Fruit fly (Drosophila melanogaster): Measurements from ENCODE around the gene CG16700.

CG16700 gene

dm6 chrX:17123545-17124203 is 32.0 kb downstream of the CG16700 start (continued):
- TF ChIP-seq CG32532 (GFP tag; IDR thresholded peaks at IDR 0.05): peak; percentile 77
- TF ChIP-seq Camta (GFP tag; optimal IDR thresholded peaks at IDR 0.05): no peak
- TF ChIP-seq CG6254 (GFP tag; optimal IDR thresholded peaks at IDR 0.05): no peak
- 0 out of 3 replicates have a peak, but pooled peaks have one; percentile 50 for TF ChIP-seq Optix (GFP tag; IDR thresholded peaks at IDR 0.05)
- peak; percentile 47 for TF ChIP-seq CG9437 (GFP tag; optimal IDR thresholded peaks at IDR 0.05)
- TF ChIP-seq CG17568 (GFP tag; optimal IDR thresholded peaks at IDR 0.05): peak; percentile 32
- peak; percentile 46; the same call in 1 of the 2 replicates for TF ChIP-seq Drgx (GFP tag; IDR thresholded peaks at IDR 0.05)
- no peak for TF ChIP-seq CG3163 (GFP tag; optimal IDR thresholded peaks at IDR 0.05)
- peak; percentile 39 for TF ChIP-seq HLH54F (GFP tag; optimal IDR thresholded peaks at IDR 0.05)
- peak; percentile 78; the same call in 2 of the 3 replicates for TF ChIP-seq ken (GFP tag; IDR thresholded peaks at IDR 0.05)
- TF ChIP-seq CG17385 (GFP tag; optimal IDR thresholded peaks at IDR 0.05): peak; percentile 64
- peak; percentile 79 for TF ChIP-seq Xrp1 (GFP tag; IDR thresholded peaks at IDR 0.05)
- TF ChIP-seq CG4820 (GFP tag; optimal IDR thresholded peaks at IDR 0.05): peak; percentile 46
- peak; percentile 71 for TF ChIP-seq Asciz (GFP tag; optimal IDR thresholded peaks at IDR 0.05)
- TF ChIP-seq CG17328 (GFP tag; IDR thresholded peaks at IDR 0.05): peak; percentile 69
- no peak for TF ChIP-seq CG7271 (tag; optimal IDR thresholded peaks at IDR 0.05)
- TF ChIP-seq CG10979 (tag; optimal IDR thresholded peaks at IDR 0.05): peak; percentile 72
- TF ChIP-seq CG7839 (tag; optimal IDR thresholded peaks at IDR 0.05): peak; percentile 78
- peak; percentile 82 for TF ChIP-seq CG2120 (GFP tag; optimal IDR thresholded peaks at IDR 0.05)
- peak; percentile 79 for TF ChIP-seq vvl (GFP tag; IDR thresholded peaks at IDR 0.05)
- peak; percentile 9 for TF ChIP-seq Atf3 (GFP tag; optimal IDR thresholded peaks at IDR 0.05)
- TF ChIP-seq gem (tag; optimal IDR thresholded peaks at IDR 0.05): peak; percentile 86
- peak; percentile 43 for TF ChIP-seq pum (GFP tag; optimal IDR thresholded peaks at IDR 0.05)
- TF ChIP-seq slbo (GFP tag; IDR thresholded peaks at IDR 0.05): peak; percentile 82
- TF ChIP-seq jing (GFP tag; optimal IDR thresholded peaks at IDR 0.05): peak; percentile 48
- TF ChIP-seq Nf-YB (GFP tag; optimal IDR thresholded peaks at IDR 0.05): peak; percentile 48
- peak; percentile 74 for TF ChIP-seq CoRest (tag; optimal IDR thresholded peaks at IDR 0.05)
- TF ChIP-seq az2 (GFP tag; optimal IDR thresholded peaks at IDR 0.05): peak; percentile 61
- peak; percentile 82 for TF ChIP-seq dmrt99B (tag; optimal IDR thresholded peaks at IDR 0.05)
- 0 out of 3 replicates have a peak, but pooled peaks have one; percentile 50 for TF ChIP-seq CG6175 (GFP tag; IDR thresholded peaks at IDR 0.05)
- TF ChIP-seq Six4 (GFP tag; optimal IDR thresholded peaks at IDR 0.05): peak; percentile 46
- no peak for TF ChIP-seq CG14965 (GFP tag; optimal IDR thresholded peaks at IDR 0.05; ENCODE audit: borderline replicate concordance)

dm6 chrX:17125017-17125821 is 33.6 kb downstream of the CG16700 start:
- TF ChIP-seq CG33557 (GFP tag; optimal IDR thresholded peaks at IDR 0.05): peak; percentile 69
- TF ChIP-seq CG2120 (GFP tag; optimal IDR thresholded peaks at IDR 0.05): peak; percentile 73
- peak; percentile 49 for TF ChIP-seq Rx (GFP tag; IDR thresholded peaks at IDR 0.05)
- no peak for TF ChIP-seq Hey (tag; optimal IDR thresholded peaks at IDR 0.05)
- TF ChIP-seq CG7556 (GFP tag; optimal IDR thresholded peaks at IDR 0.05): peak; percentile 62
- TF ChIP-seq da (GFP tag; optimal IDR thresholded peaks at IDR 0.05): no peak
- peak; percentile 63 for TF ChIP-seq CG9932 (GFP tag; IDR thresholded peaks at IDR 0.05)
- peak; percentile 37 for TF ChIP-seq CG17385 (GFP tag; optimal IDR thresholded peaks at IDR 0.05)
- peak; percentile 71; the same call in 1 of the 2 replicates for TF ChIP-seq al (GFP tag; IDR thresholded peaks at IDR 0.05)
- peak; percentile 34 for TF ChIP-seq stwl (tag; optimal IDR thresholded peaks at IDR 0.05)
- TF ChIP-seq CG6654 (GFP tag; optimal IDR thresholded peaks at IDR 0.05): peak; percentile 40
- TF ChIP-seq CG14441 (GFP tag; IDR thresholded peaks at IDR 0.05): peak; percentile 79
- peak; percentile 51 for TF ChIP-seq org-1 (GFP tag; optimal IDR thresholded peaks at IDR 0.05)
- TF ChIP-seq shn (GFP tag; optimal IDR thresholded peaks at IDR 0.05): peak; percentile 10
- TF ChIP-seq cato (GFP tag; optimal IDR thresholded peaks at IDR 0.05; ENCODE audit: borderline replicate concordance): no peak
- TF ChIP-seq ftz-f1 (GFP tag; optimal IDR thresholded peaks at IDR 0.05): peak; percentile 86
- peak; percentile 6 for TF ChIP-seq Myb (GFP tag; optimal IDR thresholded peaks at IDR 0.05)
- TF ChIP-seq CG34376 (GFP tag; optimal IDR thresholded peaks at IDR 0.05): peak; percentile 85
- TF ChIP-seq CG10209 (GFP tag; optimal IDR thresholded peaks at IDR 0.05): peak; percentile 65
